Fruit fly (Drosophila melanogaster): ENCODE data around the gene CG31659.

DNA sequence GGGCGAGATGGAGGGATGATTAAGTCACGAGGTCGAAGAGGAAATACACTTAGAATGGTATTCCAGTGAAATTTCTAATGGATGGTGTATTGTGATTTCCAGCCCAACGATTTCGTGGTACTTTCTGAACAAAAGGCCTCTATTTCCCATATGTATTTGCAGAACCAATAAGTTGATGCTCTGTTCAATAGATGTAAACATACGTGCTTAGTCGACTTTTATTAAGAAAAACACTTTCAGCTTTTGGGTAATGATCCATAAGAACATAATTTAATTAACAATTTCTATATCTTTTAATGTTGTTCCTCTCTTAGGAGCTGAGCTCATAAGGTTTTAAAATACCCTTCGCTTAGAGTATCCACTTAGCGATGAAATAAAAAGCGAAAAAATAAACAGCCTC lies 46.0 kb upstream of the CG31659 start:
- TF ChIP-seq insv (optimal IDR thresholded peaks at IDR 0.05) (no peak), psq (optimal IDR thresholded peaks at IDR 0.05) (no peak), Sin3A (optimal IDR thresholded peaks at IDR 0.05) (no peak)
